Fruit fly (Drosophila melanogaster): ENCODE results near the gene CG7841.

dm6 chr3L:15494599-15495271 is 13.3 kb downstream of the CG7841 start:
- no peak for TF ChIP-seq CG8478 (optimal IDR thresholded peaks at IDR 0.05)
- peak; percentile 54 to 68 for TF ChIP-seq CTCF (optimal IDR thresholded peaks at IDR 0.05)

All from S2 (cell line).